Worm (Caenorhabditis elegans): Measurements from ENCODE around the gene tbx-35.

The tbx-35 gene

DNA sequence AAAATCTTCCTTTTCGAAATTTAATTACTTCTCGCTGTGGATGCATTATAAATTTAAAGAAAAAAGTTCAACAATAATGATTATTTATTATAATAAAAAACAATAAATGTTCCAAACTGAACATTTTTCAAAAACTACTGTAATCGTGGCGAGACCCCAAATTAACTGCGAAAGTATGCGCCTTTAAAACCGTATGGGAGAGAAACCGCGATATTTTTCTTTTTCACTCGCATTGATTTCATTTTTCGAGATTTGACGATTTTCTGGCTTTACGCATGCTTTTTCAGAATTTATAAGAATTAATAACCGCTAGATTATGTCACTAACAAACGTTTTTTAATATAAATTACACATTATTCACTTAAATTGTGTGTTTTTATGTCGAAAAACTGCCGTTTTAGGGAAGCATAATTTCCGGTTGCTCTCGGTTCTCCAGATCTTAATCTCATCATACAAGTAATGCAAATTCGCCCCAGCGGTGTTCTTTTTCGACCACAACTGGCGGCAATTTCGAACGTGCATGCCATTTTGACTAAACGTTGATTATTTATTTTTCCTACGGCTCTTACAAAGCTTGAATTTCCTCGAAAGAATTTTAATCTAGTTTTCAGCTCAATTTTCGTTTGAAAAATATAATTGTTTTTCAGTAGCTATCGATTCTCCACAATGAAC is 24.1 kb downstream of the tbx-35 start, which contains the start of gene F12A10.8:
Gene F12A10.8 (minus strand): TSS at position 79 of the 672 bp plus-strand sequence.
- TF ChIP-seq ztf-11 (tag; optimal IDR thresholded peaks at IDR 0.05) (no peak), elt-1 (tag; optimal IDR thresholded peaks at IDR 0.05; ENCODE audit: borderline replicate concordance, insufficient read depth) (peak; percentile 52), cnd-1 (tag; optimal IDR thresholded peaks at IDR 0.05) (no peak), mls-2 (tag; optimal IDR thresholded peaks at IDR 0.05) (no peak), ces-1 (GFP tag; optimal IDR thresholded peaks at IDR 0.05) (peak; percentile 89)

- TF ChIP-seq nhr-28 (tag; optimal IDR thresholded peaks at IDR 0.05) (no peak), mep-1 (tag; optimal IDR thresholded peaks at IDR 0.05) (no peak), drap-1 (GFP tag; optimal IDR thresholded peaks at IDR 0.05) (no peak), unc-120 (tag; optimal IDR thresholded peaks at IDR 0.05; ENCODE audit: poor library complexity, severe bottlenecking) (no peak), pha-4 (tag; optimal IDR thresholded peaks at IDR 0.05) (no peak), ces-1 (GFP tag; optimal IDR thresholded peaks at IDR 0.05) (no peak), nhr-12 (tag; optimal IDR thresholded peaks at IDR 0.05) (no peak), M03D4.4 (tag; optimal IDR thresholded peaks at IDR 0.05) (no peak), lsy-2 (tag; optimal IDR thresholded peaks at IDR 0.05) (no peak), mls-2 (tag; optimal IDR thresholded peaks at IDR 0.05) (no peak), unc-39 (tag; optimal IDR thresholded peaks at IDR 0.05) (no peak), elt-3 (tag; optimal IDR thresholded peaks at IDR 0.05) (no peak), tbx-8 (GFP tag; optimal IDR thresholded peaks at IDR 0.05) (no peak), cnd-1 (tag; optimal IDR thresholded peaks at IDR 0.05) (no peak), elt-1 (tag; optimal IDR thresholded peaks at IDR 0.05; ENCODE audit: borderline replicate concordance, insufficient read depth) (no peak), lin-13 (tag; optimal IDR thresholded peaks at IDR 0.05) (no peak), sptf-1 (tag; optimal IDR thresholded peaks at IDR 0.05) (no peak), flh-1 (GFP tag; optimal IDR thresholded peaks at IDR 0.05) (no peak), ceh-83 (GFP tag; optimal IDR thresholded peaks at IDR 0.05) (no peak), zip-8 (tag; optimal IDR thresholded peaks at IDR 0.05) (no peak)
Observed at ce11 chrII:5500470-5500869, 24.7 kb downstream of the tbx-35 start, which contains the start of gene fzy-1. fzy-1 (plus strand) TSS chrII:5500770.

DNA sequence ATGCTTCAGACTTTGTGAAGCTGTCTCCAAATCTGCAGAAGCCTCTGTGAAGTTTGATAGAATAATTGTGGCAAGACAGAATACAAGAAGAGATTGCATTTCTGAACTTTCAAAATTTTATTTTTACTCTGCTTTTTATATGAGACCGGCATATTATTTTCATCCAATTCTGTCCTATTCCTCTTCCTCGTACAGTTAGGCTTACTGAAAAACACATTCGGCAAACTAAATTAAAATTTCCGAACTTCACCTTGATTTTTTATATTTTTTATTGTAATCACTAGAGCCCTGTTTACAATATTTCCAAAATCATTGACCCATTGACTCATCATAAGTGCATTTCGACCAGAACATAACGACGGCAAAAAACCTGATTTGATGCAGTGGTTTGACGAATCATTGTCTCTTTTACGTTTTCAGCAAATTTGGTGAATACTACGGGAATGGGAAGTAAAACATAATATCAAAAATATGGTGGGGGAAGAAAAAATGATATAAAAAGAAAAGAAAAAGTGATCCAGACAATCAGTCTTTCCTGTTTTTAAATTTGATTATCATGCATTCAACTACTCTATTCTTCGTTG is 26.9 kb downstream of the tbx-35 start, which contains the start of the genes suex-1 and F12A10.9:
Gene suex-1 (minus strand): TSS at position 101 of the 584 bp plus-strand sequence.
Gene F12A10.9 (plus strand): TSS at position 534 of the 584 bp plus-strand sequence.
- TF ChIP-seq nhr-2 (tag; optimal IDR thresholded peaks at IDR 0.05) (no peak), drap-1 (GFP tag; optimal IDR thresholded peaks at IDR 0.05) (no peak), bed-3 (GFP tag; optimal IDR thresholded peaks at IDR 0.05) (no peak), pha-4 (tag; optimal IDR thresholded peaks at IDR 0.05) (no peak), sem-2 (GFP tag; optimal IDR thresholded peaks at IDR 0.05) (no peak), unc-62 (GFP tag; optimal IDR thresholded peaks at IDR 0.05) (no peak), elt-3 (tag; optimal IDR thresholded peaks at IDR 0.05) (no peak), unc-39 (tag; optimal IDR thresholded peaks at IDR 0.05) (no peak), M03D4.4 (tag; optimal IDR thresholded peaks at IDR 0.05) (no peak), lin-32 (GFP tag; optimal IDR thresholded peaks at IDR 0.05) (no peak), cnd-1 (tag; optimal IDR thresholded peaks at IDR 0.05) (no peak), nhr-12 (tag; optimal IDR thresholded peaks at IDR 0.05) (no peak), ham-2 (GFP tag; optimal IDR thresholded peaks at IDR 0.05) (no peak), ceh-39 (tag; optimal IDR thresholded peaks at IDR 0.05) (no peak), mep-1 (tag; optimal IDR thresholded peaks at IDR 0.05) (no peak), nhr-76 (tag; optimal IDR thresholded peaks at IDR 0.05) (no peak), mab-5 (tag; optimal IDR thresholded peaks at IDR 0.05) (no peak), nhr-28 (tag; optimal IDR thresholded peaks at IDR 0.05) (no peak), lin-13 (tag; optimal IDR thresholded peaks at IDR 0.05) (no peak), flh-1 (GFP tag; optimal IDR thresholded peaks at IDR 0.05) (no peak)

DNA sequence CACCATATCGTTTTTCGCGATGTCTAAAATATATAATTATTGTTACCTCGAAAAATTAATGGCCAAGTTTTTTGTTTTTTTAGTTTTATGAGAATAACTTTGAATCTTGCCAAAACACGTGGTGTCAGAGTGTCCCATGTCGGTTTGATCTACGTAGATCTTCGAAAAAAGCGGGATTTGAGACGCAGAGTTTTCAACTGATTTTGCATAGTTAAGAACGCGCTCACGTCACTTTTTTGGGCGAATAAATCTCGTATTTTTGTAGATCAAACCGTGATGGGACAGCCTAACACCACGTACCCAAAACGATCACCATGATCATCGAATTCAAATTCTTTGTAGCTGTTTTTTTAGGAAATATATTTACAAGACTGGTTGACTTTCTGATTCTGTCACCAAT is 27.7 kb downstream of the tbx-35 start:
- TF ChIP-seq tbx-8 (GFP tag; optimal IDR thresholded peaks at IDR 0.05): no peak
- TF ChIP-seq flh-1 (GFP tag; optimal IDR thresholded peaks at IDR 0.05): no peak
- no peak for TF ChIP-seq ces-1 (GFP tag; optimal IDR thresholded peaks at IDR 0.05)
- no peak for TF ChIP-seq nhr-2 (tag; optimal IDR thresholded peaks at IDR 0.05)
- no peak for TF ChIP-seq hlh-1 (tag; optimal IDR thresholded peaks at IDR 0.05)
- no peak for TF ChIP-seq nhr-76 (tag; optimal IDR thresholded peaks at IDR 0.05)
- no peak for TF ChIP-seq bed-3 (GFP tag; optimal IDR thresholded peaks at IDR 0.05)
- TF ChIP-seq lsy-2 (tag; optimal IDR thresholded peaks at IDR 0.05): no peak
- TF ChIP-seq blmp-1 (tag; optimal IDR thresholded peaks at IDR 0.05): no peak
- no peak for TF ChIP-seq pha-4 (tag; optimal IDR thresholded peaks at IDR 0.05)
- TF ChIP-seq unc-39 (tag; optimal IDR thresholded peaks at IDR 0.05): no peak
- no peak for TF ChIP-seq unc-62 (GFP tag; optimal IDR thresholded peaks at IDR 0.05)
- TF ChIP-seq lin-32 (GFP tag; optimal IDR thresholded peaks at IDR 0.05): no peak
- no peak for TF ChIP-seq M03D4.4 (tag; optimal IDR thresholded peaks at IDR 0.05)
- TF ChIP-seq mab-5 (tag; optimal IDR thresholded peaks at IDR 0.05): no peak

Measured in whole organism, mixed stage, embryonic.